Fruit fly (Drosophila melanogaster) Kc167 (cell line): ENCODE measurements around the gene jim.

Experiments
- Myc ChIP-seq: fragments of >200 bp; optimal IDR thresholded peaks from 2 replicates; lab custom pipeline; 2017; ENCODE audit warnings: missing external identifiers
- Sin3A ChIP-seq: fragments of >200 bp; optimal IDR thresholded peaks from 2 replicates; lab custom pipeline; 2018; ENCODE audit warnings: missing external identifiers
- h ChIP-seq: fragments of >200 bp; optimal IDR thresholded peaks from 3 replicates; lab custom pipeline; 2018; ENCODE audit warnings: missing external identifiers
- insv ChIP-seq: fragments of >200 bp; optimal IDR thresholded peaks from 3 replicates; lab custom pipeline; 2018; ENCODE audit warnings: missing external identifiers
- psq ChIP-seq: fragments of >200 bp; optimal IDR thresholded peaks from 2 replicates; lab custom pipeline; 2017; ENCODE audit warnings: missing external identifiers
- ttk ChIP-seq: sonication (Bioruptor generic); optimal IDR thresholded peaks from 2 replicates; lab custom pipeline; 2017; ENCODE audit warnings: missing external identifiers

dm6 chr3L:22853412-22853811 lies 18.4 kb upstream of the jim start, which contains the start of gene CG32462:
- no peak for TF ChIP-seq h (lab: Kevin White, UChicago)
- TF ChIP-seq Myc (lab: Kevin White, UChicago), result no peak
- no peak for TF ChIP-seq Sin3A (lab: Kevin White, UChicago)
- no peak for TF ChIP-seq ttk (lab: Kevin White, UChicago)
- TF ChIP-seq insv (lab: Kevin White, UChicago), result no peak
- TF ChIP-seq psq (lab: Kevin White, UChicago), result no peak
